Worm (Caenorhabditis elegans): ENCODE measurements around the gene cin-4.
"Not testable (repeated sequence)": the region's sequence is repeated elsewhere in the genome, so short reads cannot be mapped to it uniquely, and the experiment has no call there.

Gene cin-4

DNA sequence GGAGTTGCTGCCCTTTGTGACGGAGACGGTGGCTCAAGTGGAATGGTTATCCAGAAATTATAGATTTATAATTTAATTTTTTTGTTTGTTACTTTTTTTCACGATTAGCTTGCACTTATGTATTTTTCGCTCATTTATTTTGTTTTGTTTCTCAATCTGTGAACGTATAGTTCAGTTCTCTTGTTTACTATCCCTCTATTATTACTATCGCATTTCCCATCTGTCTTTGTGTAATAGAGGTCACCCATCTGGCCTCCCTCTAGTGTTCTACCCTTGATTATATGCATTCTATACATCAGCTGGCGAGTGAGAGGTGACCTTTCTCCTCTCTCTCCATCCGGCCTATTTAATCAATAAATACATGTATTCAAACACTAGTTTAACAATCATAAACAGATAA is 45.9 kb downstream of the cin-4 start, which contains the start of the genes T02G5.14 and T02G5.15:
Gene T02G5.14, plus strand, starts transcription at position 301 of the 400 bp plus-strand sequence.
Gene T02G5.15, plus strand, starts transcription at position 301 of the 400 bp plus-strand sequence.
- not testable (repeated sequence) for TF ChIP-seq alr-1 (tag; optimal IDR thresholded peaks at IDR 0.05; ENCODE audit: borderline replicate concordance); C16A3.4 (tag; optimal IDR thresholded peaks at IDR 0.05); nhr-77 (tag; optimal IDR thresholded peaks at IDR 0.05)

- TF ChIP-seq lin-35 (GFP tag; optimal IDR thresholded peaks at IDR 0.05) (peak in 1 of 2 experiments; percentile 51), ceh-88 (GFP tag; IDR thresholded peaks at IDR 0.05) (peak; percentile 25; the same call in 1 of the 2 replicates), isw-1 (GFP tag; IDR thresholded peaks at IDR 0.05) (peak; percentile 12; the same call in 1 of the 2 replicates), nhr-85 (tag) (peak; percentile 98), xbp-1 (tag; optimal IDR thresholded peaks at IDR 0.05) (peak; percentile 58), unc-130 (tag; optimal IDR thresholded peaks at IDR 0.05) (no peak), dsc-1 (tag; optimal IDR thresholded peaks at IDR 0.05) (peak; percentile 6), grh-1 (GFP tag; IDR thresholded peaks at IDR 0.05) (peak; percentile 96), tlp-1 (tag; optimal IDR thresholded peaks at IDR 0.05) (no peak), mep-1 (tag; optimal IDR thresholded peaks at IDR 0.05) (peak; percentile 42), blmp-1 (tag; optimal IDR thresholded peaks at IDR 0.05) (peak; percentile 12), nhr-90 (tag; optimal IDR thresholded peaks at IDR 0.05; ENCODE audit: poor library complexity) (peak; percentile 59), elt-3 (tag; optimal IDR thresholded peaks at IDR 0.05) (peak in 1 of 6 experiments; percentile 44), hlh-4 (tag; optimal IDR thresholded peaks at IDR 0.05) (no peak), pax-3 (tag; optimal IDR thresholded peaks at IDR 0.05) (peak; percentile 24), lsy-2 (tag; optimal IDR thresholded peaks at IDR 0.05) (peak; percentile 26 to 54), ztf-4 (tag; optimal IDR thresholded peaks at IDR 0.05) (no peak), mab-9 (GFP tag; IDR thresholded peaks at IDR 0.05) (peak; percentile 39; the same call in 1 of the 2 replicates), jun-1 (tag; optimal IDR thresholded peaks at IDR 0.05) (no peak), Y116A8C.19 (tag; optimal IDR thresholded peaks at IDR 0.05; ENCODE audit: borderline replicate concordance) (no peak), sup-37 (GFP tag; optimal IDR thresholded peaks at IDR 0.05) (no peak), snu-23 (GFP tag; optimal IDR thresholded peaks at IDR 0.05) (peak; percentile 73), unc-98 (GFP tag; IDR thresholded peaks at IDR 0.05) (no peak), lin-14 (GFP tag; optimal IDR thresholded peaks at IDR 0.05) (peak; percentile 89), sox-4 (tag; optimal IDR thresholded peaks at IDR 0.05) (no peak), nhr-47 (tag; optimal IDR thresholded peaks at IDR 0.05) (peak; percentile 39), irx-1 (tag; optimal IDR thresholded peaks at IDR 0.05) (peak; percentile 0), nhr-20 (tag; optimal IDR thresholded peaks at IDR 0.05) (peak; percentile 83), vab-15 (tag; optimal IDR thresholded peaks at IDR 0.05) (peak; percentile 69), fkh-8 (tag; optimal IDR thresholded peaks at IDR 0.05) (no peak), mdl-1 (tag; optimal IDR thresholded peaks at IDR 0.05) (peak in 1 of 2 experiments; percentile 38), hpl-2 (GFP tag; optimal IDR thresholded peaks at IDR 0.05) (no peak), nhr-12 (tag; optimal IDR thresholded peaks at IDR 0.05) (no peak), rnt-1 (tag; optimal IDR thresholded peaks at IDR 0.05) (peak; percentile 12), nhr-19 (GFP tag; conservative IDR thresholded peaks at IDR 0.05) (peak; percentile 55), nhr-71 (tag; optimal IDR thresholded peaks at IDR 0.05) (peak; percentile 82), C34B4.2 (tag; optimal IDR thresholded peaks at IDR 0.05) (no peak), nhr-28 (tag; optimal IDR thresholded peaks at IDR 0.05) (no peak), aly-2 (tag; optimal IDR thresholded peaks at IDR 0.05) (no peak), swsn-7 (tag; optimal IDR thresholded peaks at IDR 0.05) (peak; percentile 47), skn-1 (tag; optimal IDR thresholded peaks at IDR 0.05) (no peak), lir-3 (tag; optimal IDR thresholded peaks at IDR 0.05; ENCODE audit: poor library complexity) (peak; percentile 41), dpl-1 (GFP tag; optimal IDR thresholded peaks at IDR 0.05) (peak in 1 of 3 experiments; percentile 13), lin-15B (tag; optimal IDR thresholded peaks at IDR 0.05) (no peak), efl-1 (optimal IDR thresholded peaks at IDR 0.05) (peak; percentile 44), efl-1 (GFP tag; optimal IDR thresholded peaks at IDR 0.05 in 1 of 2) (no peak)
Observed at ce11 chrII:7090085-7090484, 52.0 kb downstream of the cin-4 start.
